Fruit fly (Drosophila melanogaster) whole organism, embryonic: ENCODE measurements around the gene eIF1.
A peak's percentile ranks its signal among the peaks of the same experiment; 100 is the strongest.

ENCODE experiments used
- ATbp ChIP-seq: fragments of 200-800 bp; sonication (Bioruptor generic); optimal IDR thresholded peaks from 2 replicates; lab custom pipeline; 2017; ENCODE audit warnings: missing biosample characterization, mild to moderate bottlenecking, missing genetic modification characterization, missing genetic modification reagents
- Atf6 ChIP-seq: fragments of 200-800 bp; sonication (Bioruptor generic); IDR thresholded peaks from 2 replicates; pipeline ENCODE4 v1.3.6; 2022; ENCODE audit warnings: missing biosample characterization, missing genetic modification characterization
- CG10147 ChIP-seq: fragments of 200-800 bp; sonication (Bioruptor generic); optimal IDR thresholded peaks from 2 replicates; lab custom pipeline; 2019; ENCODE audit warnings: missing biosample characterization, mild to moderate bottlenecking, missing genetic modification characterization, moderate library complexity
- CG10565 ChIP-seq: fragments of 200-800 bp; sonication (Bioruptor generic); optimal IDR thresholded peaks from 3 replicates; lab custom pipeline; 2016; ENCODE audit warnings: missing biosample characterization, mild to moderate bottlenecking, missing genetic modification characterization
- CG10959 ChIP-seq: fragments of 200-800 bp; sonication (Bioruptor generic); IDR thresholded peaks from 2 replicates; pipeline ENCODE4 v1.3.6; 2022; ENCODE audit warnings: missing biosample characterization, missing genetic modification characterization
- CG13894 ChIP-seq: fragments of 200-800 bp; sonication (Bioruptor generic); optimal IDR thresholded peaks from 3 replicates; lab custom pipeline; 2018; ENCODE audit warnings: missing biosample characterization, mild to moderate bottlenecking, missing genetic modification characterization, moderate library complexity
- CG14710 ChIP-seq: fragments of 200-800 bp; sonication (Bioruptor generic); optimal IDR thresholded peaks from 3 replicates; lab custom pipeline; 2019; ENCODE audit warnings: missing biosample characterization, mild to moderate bottlenecking, missing genetic modification characterization, moderate library complexity
- CG30403 ChIP-seq: fragments of 200-800 bp; sonication (Bioruptor generic); optimal IDR thresholded peaks from 3 replicates; lab custom pipeline; 2016; ENCODE audit warnings: missing biosample characterization, missing genetic modification characterization
- CG3995 ChIP-seq: fragments of 200-800 bp; sonication (Bioruptor generic); optimal IDR thresholded peaks from 3 replicates; lab custom pipeline; 2016; ENCODE audit warnings: missing biosample characterization, missing genetic modification characterization
- CG6683 ChIP-seq: fragments of 200-800 bp; sonication (Bioruptor generic); optimal IDR thresholded peaks from 2 replicates; lab custom pipeline; 2017; ENCODE audit warnings: missing biosample characterization, mild to moderate bottlenecking, missing genetic modification characterization, missing genetic modification reagents
- CG6765 ChIP-seq: fragments of 200-800 bp; sonication (Bioruptor generic); optimal IDR thresholded peaks from 3 replicates; lab custom pipeline; 2017; ENCODE audit warnings: missing biosample characterization, mild to moderate bottlenecking, missing genetic modification characterization
- CG7963 ChIP-seq: fragments of 200-800 bp; sonication (Bioruptor generic); IDR thresholded peaks from 3 replicates; pipeline ENCODE4 v1.3.6; 2022; ENCODE audit warnings: missing biosample characterization, missing genetic modification characterization; ENCODE audit not compliant: partially characterized antibody
- Fer3 ChIP-seq: fragments of 200-800 bp; sonication (Bioruptor generic); optimal IDR thresholded peaks from 2 replicates; lab custom pipeline; 2018; ENCODE audit warnings: missing biosample characterization, mild to moderate bottlenecking, missing genetic modification characterization, moderate library complexity
- HLHmδ ChIP-seq: fragments of 200-800 bp; sonication (Bioruptor generic); optimal IDR thresholded peaks from 2 replicates; lab custom pipeline; 2018; ENCODE audit warnings: missing biosample characterization, mild to moderate bottlenecking, missing genetic modification characterization, moderate library complexity
- Lhr ChIP-seq: fragments of 200-800 bp; sonication (Bioruptor generic); optimal IDR thresholded peaks from 3 replicates; lab custom pipeline; 2017; ENCODE audit warnings: mild to moderate bottlenecking, missing biosample characterization, missing genetic modification reagents, missing genetic modification characterization
- MBD-R2 ChIP-seq: fragments of 200-800 bp; sonication (Bioruptor generic); IDR thresholded peaks from 2 replicates; pipeline ENCODE4 v1.3.6; 2022; ENCODE audit warnings: missing biosample characterization, missing genetic modification characterization
- Max ChIP-seq: fragments of 200-800 bp; sonication (Bioruptor generic); optimal IDR thresholded peaks from 2 replicates; lab custom pipeline; 2016; ENCODE audit warnings: missing biosample characterization, mild to moderate bottlenecking, missing genetic modification characterization
- Mrtf ChIP-seq: fragments of 200-800 bp; sonication (Bioruptor generic); IDR thresholded peaks from 3 replicates; pipeline ENCODE4 v1.3.6; 2022; ENCODE audit warnings: missing biosample characterization, missing genetic modification characterization
- NC2α ChIP-seq: fragments of 200-800 bp; sonication (Bioruptor generic); optimal IDR thresholded peaks from 2 replicates; lab custom pipeline; 2016; ENCODE audit warnings: missing biosample characterization, missing genetic modification characterization
- Nf-YC ChIP-seq: fragments of 200-800 bp; optimal IDR thresholded peaks from 3 replicates; lab custom pipeline; 2019; ENCODE audit warnings: missing biosample characterization, mild to moderate bottlenecking, missing genetic modification characterization, moderate library complexity
- Optix ChIP-seq: fragments of 200-800 bp; sonication (Bioruptor generic); IDR thresholded peaks from 3 replicates; pipeline ENCODE4 v1.3.6; 2022; ENCODE audit warnings: missing biosample characterization, missing genetic modification characterization
- Sox102F ChIP-seq: fragments of 200-800 bp; sonication (Bioruptor generic); optimal IDR thresholded peaks from 2 replicates; lab custom pipeline; 2018; ENCODE audit warnings: missing biosample characterization, mild to moderate bottlenecking, missing genetic modification characterization, moderate library complexity
- Sry-δ ChIP-seq: fragments of 200-800 bp; sonication (Bioruptor generic); optimal IDR thresholded peaks from 2 replicates; lab custom pipeline; 2016; ENCODE audit warnings: missing biosample characterization, missing genetic modification characterization
- Usf ChIP-seq: fragments of 200-800 bp; sonication (Bioruptor generic); optimal IDR thresholded peaks from 2 replicates; lab custom pipeline; 2017; ENCODE audit warnings: missing genotype, missing biosample characterization, missing genetic modification characterization
- al ChIP-seq: fragments of 200-800 bp; sonication (Bioruptor generic); IDR thresholded peaks from 2 replicates; pipeline ENCODE4 v1.3.6; 2022; ENCODE audit warnings: missing biosample characterization, missing genetic modification characterization
- crc ChIP-seq: fragments of 200-800 bp; sonication (Bioruptor generic); optimal IDR thresholded peaks from 2 replicates; lab custom pipeline; 2016; ENCODE audit warnings: missing biosample characterization, missing genetic modification characterization
- dimm ChIP-seq: fragments of 200-800 bp; sonication (Bioruptor generic); IDR thresholded peaks from 2 replicates; pipeline ENCODE4 v1.3.6; 2022; ENCODE audit warnings: missing biosample characterization, missing genetic modification characterization
- dm ChIP-seq: fragments of 200-800 bp; sonication (Bioruptor generic); optimal IDR thresholded peaks from 3 replicates; lab custom pipeline; 2016; ENCODE audit warnings: missing biosample characterization, missing genetic modification characterization
- dmrt99B ChIP-seq: fragments of 200-800 bp; sonication (Bioruptor generic); optimal IDR thresholded peaks from 2 replicates; lab custom pipeline; 2018; ENCODE audit warnings: missing biosample characterization, mild to moderate bottlenecking, missing genetic modification characterization, moderate library complexity
- ems ChIP-seq: fragments of 200-800 bp; sonication (Bioruptor generic); optimal IDR thresholded peaks from 3 replicates; lab custom pipeline; 2016; ENCODE audit warnings: missing biosample characterization, missing genetic modification characterization
- en ChIP-seq: fragments of 200-800 bp; sonication (Bioruptor generic); optimal IDR thresholded peaks from 2 replicates; lab custom pipeline; 2016; ENCODE audit warnings: missing biosample characterization, missing genetic modification characterization
- ewg ChIP-seq: fragments of 200-800 bp; sonication (Bioruptor generic); optimal IDR thresholded peaks from 3 replicates; lab custom pipeline; 2017; ENCODE audit warnings: mild to moderate bottlenecking, missing biosample characterization, missing genetic modification reagents, missing genetic modification characterization
- eyg ChIP-seq: fragments of 200-800 bp; sonication (Bioruptor generic); optimal IDR thresholded peaks from 3 replicates; lab custom pipeline; 2016; ENCODE audit warnings: missing biosample characterization, missing genetic modification characterization
- ham ChIP-seq: fragments of 200-800 bp; sonication (Bioruptor generic); IDR thresholded peaks from 2 replicates; pipeline ENCODE4 v1.3.6; 2022; ENCODE audit warnings: missing biosample characterization, missing genetic modification characterization
- her ChIP-seq: fragments of 200-800 bp; sonication (Bioruptor generic); optimal IDR thresholded peaks from 2 replicates; lab custom pipeline; 2016; ENCODE audit warnings: missing biosample characterization, missing genetic modification characterization
- ken ChIP-seq: fragments of 200-800 bp; sonication (Bioruptor generic); IDR thresholded peaks from 3 replicates; pipeline ENCODE4 v1.3.6; 2022; ENCODE audit warnings: missing biosample characterization, missing genetic modification characterization
- lbe ChIP-seq: fragments of 200-800 bp; sonication (Bioruptor generic); optimal IDR thresholded peaks from 2 replicates; lab custom pipeline; 2016; ENCODE audit warnings: missing biosample characterization, mild to moderate bottlenecking, missing genetic modification characterization
- lola ChIP-seq, 3 experiments: fragments of >200 bp in 2 of 3; fragments of 200-800 bp in 1 of 3; sonication (Bioruptor generic) in 1 of 3; optimal IDR thresholded peaks; 2 replicates each; lab custom pipeline; 2017 to 2019; ENCODE audit warnings: missing biosample characterization in 3 of 3, missing genetic modification characterization in 3 of 3, mild to moderate bottlenecking in 1 of 3, moderate library complexity in 1 of 3
- luna ChIP-seq: fragments of 200-800 bp; sonication (Bioruptor generic); optimal IDR thresholded peaks from 2 replicates; lab custom pipeline; 2016; ENCODE audit warnings: missing biosample characterization, missing genetic modification characterization
- nau ChIP-seq: fragments of 200-800 bp; sonication (Bioruptor generic); optimal IDR thresholded peaks from 3 replicates; lab custom pipeline; 2017; ENCODE audit warnings: missing biosample characterization, mild to moderate bottlenecking, missing genetic modification characterization, missing genetic modification reagents
- phol ChIP-seq: fragments of 200-800 bp; sonication (Bioruptor generic); optimal IDR thresholded peaks from 3 replicates; lab custom pipeline; 2018; ENCODE audit warnings: missing biosample characterization, mild to moderate bottlenecking, missing genetic modification characterization, moderate library complexity
- slou ChIP-seq: fragments of 200-800 bp; sonication (Bioruptor generic); optimal IDR thresholded peaks from 3 replicates; lab custom pipeline; 2016; ENCODE audit warnings: missing biosample characterization, missing genetic modification characterization
- unpg ChIP-seq: fragments of 200-800 bp; sonication (Bioruptor generic); optimal IDR thresholded peaks from 3 replicates; lab custom pipeline; 2018; ENCODE audit warnings: missing biosample characterization, mild to moderate bottlenecking, missing genetic modification characterization, moderate library complexity

The eIF1 gene

dm6 chr3L:3198447-3199402, 24.4 kb upstream of the eIF1 start, which contains the start of the genes CG32276 and gry (continued):
- TF ChIP-seq ham (GFP tag; lab: Robert Waterston, UW) = no peak
- TF ChIP-seq Mrtf (GFP tag; lab: Robert Waterston, UW) = no peak
- TF ChIP-seq dmrt99B (tag; lab: Kevin White, UChicago) = no peak
- peak; percentile 85 for TF ChIP-seq MBD-R2 (GFP tag; lab: Robert Waterston, UW)
- TF ChIP-seq slou (GFP tag; lab: Kevin White, UChicago) = peak; percentile 58
- TF ChIP-seq dm (GFP tag; lab: Kevin White, UChicago) = peak; percentile 81
- TF ChIP-seq Optix (GFP tag; lab: Robert Waterston, UW) = peak; percentile 60; the same call in 2 of the 3 replicates
- peak; percentile 54 for TF ChIP-seq eyg (GFP tag; lab: Kevin White, UChicago)
- TF ChIP-seq luna = no peak
- TF ChIP-seq CG10959 (GFP tag; lab: Robert Waterston, UW) = peak; percentile 43; the same call in 1 of the 2 replicates
- no peak for TF ChIP-seq CG10147 (GFP tag; lab: Kevin White, UChicago)
- TF ChIP-seq CG6765 (GFP tag; lab: Kevin White, UChicago) = no peak
- peak; percentile 48 for TF ChIP-seq crc (GFP tag; lab: Kevin White, UChicago)
- peak; percentile 72 for TF ChIP-seq unpg (GFP tag; lab: Kevin White, UChicago)
- TF ChIP-seq lola (GFP tag; optimal IDR thresholded peaks at IDR 0.05; lab: Kevin White, UChicago) = peak in 1 of 3 experiments; percentile 71
- TF ChIP-seq nau (GFP tag; lab: Kevin White, UChicago) = no peak
- peak; percentile 73 for TF ChIP-seq lbe (GFP tag; lab: Kevin White, UChicago)
- peak; percentile 90 for TF ChIP-seq phol (tag; lab: Kevin White, UChicago)
- TF ChIP-seq CG7963 (GFP tag; lab: Robert Waterston, UW) = no peak
- TF ChIP-seq HLHmδ (GFP tag; lab: Kevin White, UChicago) = peak; percentile 50
- peak; percentile 72 for TF ChIP-seq ewg
- peak; percentile 11 for TF ChIP-seq Usf (GFP tag; lab: Kevin White, UChicago)
- peak; percentile 39; the same call in 1 of the 2 replicates for TF ChIP-seq Atf6 (GFP tag; lab: Robert Waterston, UW)
- TF ChIP-seq CG10565 (GFP tag; lab: Kevin White, UChicago) = peak; percentile 26
- peak; percentile 91 for TF ChIP-seq CG3995 (GFP tag; lab: Kevin White, UChicago)
- no peak for TF ChIP-seq NC2α (GFP tag; lab: Kevin White, UChicago)
- TF ChIP-seq Lhr (GFP tag; lab: Kevin White, UChicago) = peak; percentile 75
- peak; percentile 71 for TF ChIP-seq her (GFP tag; lab: Kevin White, UChicago)
- peak; percentile 54; the same call in 1 of the 3 replicates for TF ChIP-seq ken (GFP tag; lab: Robert Waterston, UW)
- peak; percentile 84 for TF ChIP-seq CG30403
- TF ChIP-seq al = peak; percentile 73
- TF ChIP-seq Sox102F (GFP tag; lab: Kevin White, UChicago) = no peak
- TF ChIP-seq Nf-YC (tag; lab: Kevin White, UChicago) = no peak
- TF ChIP-seq CG14710 (tag; lab: Kevin White, UChicago) = peak; percentile 91

- no peak for TF ChIP-seq ATbp (GFP tag; lab: Kevin White, UChicago)
- TF ChIP-seq Max (GFP tag; lab: Kevin White, UChicago) = no peak
- TF ChIP-seq en (GFP tag; lab: Kevin White, UChicago) = no peak
- no peak for TF ChIP-seq CG6683 (GFP tag; lab: Kevin White, UChicago)
- no peak for TF ChIP-seq Sry-δ (GFP tag; lab: Kevin White, UChicago)
- TF ChIP-seq dimm (GFP tag; lab: Robert Waterston, UW) = no peak
- TF ChIP-seq Fer3 (tag; lab: Kevin White, UChicago) = no peak
- no peak for TF ChIP-seq ken (GFP tag; lab: Robert Waterston, UW)
- TF ChIP-seq ems (GFP tag; lab: Kevin White, UChicago) = no peak
- TF ChIP-seq CG13894 (tag; lab: Kevin White, UChicago) = no peak
Measured at dm6 chr3L:3203062-3203461, 20.1 kb upstream of the eIF1 start, which contains the start of gene CG32271. TSS of gene CG32271 (minus strand) at chr3L:3203162.
